Fruit fly (Drosophila melanogaster): Measurements from ENCODE around the gene CG5577.

Gene CG5577

DNA sequence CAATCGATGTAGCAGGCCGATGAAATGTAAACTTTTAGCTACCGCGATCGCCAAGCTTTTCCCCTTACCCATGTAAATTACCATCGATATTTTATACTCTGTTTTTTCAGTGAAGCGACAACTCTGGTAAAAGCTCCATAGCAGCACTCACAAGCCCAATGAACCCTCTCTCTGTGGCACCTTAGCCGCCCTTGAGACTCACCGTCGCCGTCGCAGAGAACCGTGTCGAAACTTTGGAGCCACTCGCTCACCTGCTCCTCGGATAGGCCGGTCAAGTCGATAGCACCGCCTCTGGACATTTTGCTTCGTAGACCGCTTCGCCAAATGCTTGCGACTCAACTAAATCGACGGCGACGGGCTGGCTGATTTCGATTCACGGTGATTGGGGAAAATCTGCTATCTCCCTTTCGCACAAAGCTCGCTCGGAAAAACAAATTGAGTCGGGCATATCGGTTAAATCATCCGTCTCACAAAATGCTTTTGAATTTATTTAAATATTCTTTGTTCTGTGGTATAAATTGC, at the start of gene CG5577 (continued):
- peak; percentile 90 for TF ChIP-seq Nf-YC (tag; optimal IDR thresholded peaks at IDR 0.05)
- peak; percentile 74 for TF ChIP-seq sug (tag; optimal IDR thresholded peaks at IDR 0.05)
- peak; percentile 98 for TF ChIP-seq ftz-f1 (GFP tag; optimal IDR thresholded peaks at IDR 0.05)
- no peak for TF ChIP-seq chm (GFP tag; IDR thresholded peaks at IDR 0.05)
- TF ChIP-seq unc-4 (GFP tag; IDR thresholded peaks at IDR 0.05; ENCODE audit: partially characterized antibody), result peak; percentile 75
- no peak for TF ChIP-seq Six4 (GFP tag; optimal IDR thresholded peaks at IDR 0.05)
- TF ChIP-seq salm (tag; optimal IDR thresholded peaks at IDR 0.05), result no peak
- no peak for TF ChIP-seq CG6254 (GFP tag; optimal IDR thresholded peaks at IDR 0.05)
- TF ChIP-seq D19A (tag; optimal IDR thresholded peaks at IDR 0.05), result peak; percentile 69
- TF ChIP-seq CG15269 (tag; optimal IDR thresholded peaks at IDR 0.05), result peak; percentile 27
- TF ChIP-seq dysf (GFP tag; IDR thresholded peaks at IDR 0.05), result 0 out of 3 replicates have a peak, but pooled peaks have one; percentile 12
- TF ChIP-seq BtbVII (GFP tag; optimal IDR thresholded peaks at IDR 0.05), result peak; percentile 7
- no peak for TF ChIP-seq Taf1 (GFP tag; IDR thresholded peaks at IDR 0.05)
- TF ChIP-seq fd96Cb (tag; optimal IDR thresholded peaks at IDR 0.05), result no peak
- peak; percentile 78 for TF ChIP-seq sna (GFP tag; IDR thresholded peaks at IDR 0.05; ENCODE audit: partially characterized antibody)
- TF ChIP-seq CG18262 (tag; optimal IDR thresholded peaks at IDR 0.05), result no peak
- no peak for TF ChIP-seq Dad (GFP tag; optimal IDR thresholded peaks at IDR 0.05)
- TF ChIP-seq her (GFP tag; optimal IDR thresholded peaks at IDR 0.05), result peak; percentile 12
- peak; percentile 51; the same call in 1 of the 2 replicates for TF ChIP-seq CG9932 (GFP tag; IDR thresholded peaks at IDR 0.05)
- no peak for TF ChIP-seq kah (GFP tag; optimal IDR thresholded peaks at IDR 0.05)
- TF ChIP-seq esg (GFP tag; conservative IDR thresholded peaks at IDR 0.05), result no peak
- TF ChIP-seq hbn (GFP tag; IDR thresholded peaks at IDR 0.05; ENCODE audit: partially characterized antibody), result peak; percentile 40; the same call in 1 of the 2 replicates
- no peak for TF ChIP-seq CG13123 (GFP tag; optimal IDR thresholded peaks at IDR 0.05)
- peak; percentile 75 for TF ChIP-seq HmgZ (tag; optimal IDR thresholded peaks at IDR 0.05)
- TF ChIP-seq Dll (GFP tag; IDR thresholded peaks at IDR 0.05; ENCODE audit: partially characterized antibody), result peak; percentile 67
- TF ChIP-seq lilli (GFP tag; optimal IDR thresholded peaks at IDR 0.05), result peak; percentile 30
- peak; percentile 41; the same call in 1 of the 3 replicates for TF ChIP-seq CG34422 (GFP tag; IDR thresholded peaks at IDR 0.05)
- no peak for TF ChIP-seq CG2129 (GFP tag; IDR thresholded peaks at IDR 0.05; ENCODE audit: partially characterized antibody)
- TF ChIP-seq Oli (tag; optimal IDR thresholded peaks at IDR 0.05), result no peak
- peak; percentile 28 for TF ChIP-seq CG7987 (GFP tag; optimal IDR thresholded peaks at IDR 0.05)
- TF ChIP-seq wor (GFP tag; IDR thresholded peaks at IDR 0.05), result no peak
- no peak for TF ChIP-seq tll (GFP tag; optimal IDR thresholded peaks at IDR 0.05)
- TF ChIP-seq Ada2b (GFP tag; IDR thresholded peaks at IDR 0.05), result peak; percentile 25; the same call in 1 of the 2 replicates
- no peak for TF ChIP-seq prd (optimal IDR thresholded peaks at IDR 0.05)
- TF ChIP-seq prd (GFP tag; IDR thresholded peaks at IDR 0.05), result 0 out of 3 replicates have a peak, but pooled peaks have one; percentile 35
- no peak for TF ChIP-seq gfzf (GFP tag; optimal IDR thresholded peaks at IDR 0.05)
- TF ChIP-seq CG34224 (GFP tag; IDR thresholded peaks at IDR 0.05; ENCODE audit: partially characterized antibody), result peak; percentile 60
- peak; percentile 31 for TF ChIP-seq ERR (GFP tag; optimal IDR thresholded peaks at IDR 0.05)
- no peak for TF ChIP-seq CG31388 (GFP tag; optimal IDR thresholded peaks at IDR 0.05)
- TF ChIP-seq gce (GFP tag; IDR thresholded peaks at IDR 0.05), result no peak
- no peak for TF ChIP-seq fd102C (GFP tag; optimal IDR thresholded peaks at IDR 0.05)
- TF ChIP-seq CG6689 (GFP tag; IDR thresholded peaks at IDR 0.05), result peak; percentile 32; the same call in 1 of the 2 replicates
- TF ChIP-seq Meics (GFP tag; optimal IDR thresholded peaks at IDR 0.05), result peak; percentile 40
- no peak for TF ChIP-seq h (optimal IDR thresholded peaks at IDR 0.05)
- TF ChIP-seq mam (GFP tag; optimal IDR thresholded peaks at IDR 0.05), result peak; percentile 22
- TF ChIP-seq CG10366 (GFP tag; IDR thresholded peaks at IDR 0.05), result no peak
- TF ChIP-seq D (optimal IDR thresholded peaks at IDR 0.05), result no peak
- TF ChIP-seq D (GFP tag; optimal IDR thresholded peaks at IDR 0.05), result no peak
- no peak for TF ChIP-seq unpg (GFP tag; optimal IDR thresholded peaks at IDR 0.05)
- TF ChIP-seq emc (GFP tag; optimal IDR thresholded peaks at IDR 0.05), result no peak

Measured in whole organism, embryonic.